Worm (Caenorhabditis elegans) whole organism, L3 larva: ENCODE data around the gene toca-2.

Experiments used
- ZK546.5 ChIP-seq: sonication (generic microtip); optimal IDR thresholded peaks from 2 replicates; lab custom pipeline; 2017; ENCODE audit warnings: missing biosample characterization, missing genetic modification characterization
- ama-1 ChIP-seq: fragments of 150-350 bp; optimal IDR thresholded peaks from 2 replicates; lab custom pipeline; 2018
- elt-2 ChIP-seq: sonication (generic microtip); optimal IDR thresholded peaks from 2 replicates; lab custom pipeline; 2016; ENCODE audit warnings: missing genetic modification reagents, mild to moderate bottlenecking, missing genetic modification characterization, missing compliant biosample characterization
- fkh-10 ChIP-seq: sonication (generic microtip); optimal IDR thresholded peaks from 2 replicates; lab custom pipeline; 2017; ENCODE audit warnings: missing biosample characterization, missing genetic modification reagents, missing genetic modification characterization
- lin-15B ChIP-seq: fragments of 150-350 bp; optimal IDR thresholded peaks from 2 replicates; lab custom pipeline; 2014; ENCODE audit warnings: missing biosample characterization, missing genetic modification characterization
- lin-39 ChIP-seq: fragments of 150-350 bp; optimal IDR thresholded peaks from 2 replicates; lab custom pipeline; 2018; ENCODE audit warnings: missing biosample characterization, missing genetic modification reagents, missing genetic modification characterization
- nhr-25 ChIP-seq: sonication (generic microtip); optimal IDR thresholded peaks from 2 replicates; lab custom pipeline; 2017; ENCODE audit warnings: missing biosample characterization, missing genetic modification characterization
- nhr-28 ChIP-seq: fragments of 150-350 bp; optimal IDR thresholded peaks from 2 replicates; lab custom pipeline; 2014; ENCODE audit warnings: missing biosample characterization, missing genetic modification characterization
- nhr-77 ChIP-seq: fragments of 150-350 bp; optimal IDR thresholded peaks from 2 replicates; lab custom pipeline; 2014; ENCODE audit warnings: missing biosample characterization, missing genetic modification characterization
- snpc-4 ChIP-seq: fragments of 150-350 bp; optimal IDR thresholded peaks from 2 replicates; lab custom pipeline; 2014; ENCODE audit warnings: missing biosample characterization, missing genetic modification characterization
- tbx-2 ChIP-seq: sonication (generic microtip); optimal IDR thresholded peaks from 2 replicates; lab custom pipeline; 2016; ENCODE audit warnings: mild to moderate bottlenecking, missing genetic modification characterization, missing compliant biosample characterization

ce11 chrIII:13721944-13722343 is 33.8 kb upstream of the toca-2 start:
- TF ChIP-seq lin-15B (tag; lab: Kevin White, UChicago), result no peak
- no peak for TF ChIP-seq nhr-28
- TF ChIP-seq lin-39 (tag; lab: Kevin White, UChicago), result no peak
- no peak for TF ChIP-seq elt-2 (tag; lab: Kevin White, UChicago)
- TF ChIP-seq ama-1 (lab: Kevin White, UChicago), result no peak
- no peak for TF ChIP-seq tbx-2 (tag; lab: Kevin White, UChicago)
- TF ChIP-seq nhr-77 (tag; lab: Kevin White, UChicago), result no peak
- TF ChIP-seq snpc-4, result no peak
- TF ChIP-seq ZK546.5 (tag; lab: Kevin White, UChicago), result no peak
- TF ChIP-seq fkh-10 (GFP tag; lab: Kevin White, UChicago), result no peak
- TF ChIP-seq nhr-25 (tag; lab: Kevin White, UChicago), result no peak
